Worm (Caenorhabditis elegans): ENCODE results near the gene mec-14.

Gene mec-14

ce11 chrIII:7140228-7140710 lies 52.5 kb downstream of the mec-14 start (continued):
- TF ChIP-seq dpl-1 (GFP tag; optimal IDR thresholded peaks at IDR 0.05) = peak; percentile 12
- TF ChIP-seq ztf-11 (tag; optimal IDR thresholded peaks at IDR 0.05) = no peak
- peak; percentile 28 for TF ChIP-seq dve-1 (tag; optimal IDR thresholded peaks at IDR 0.05; ENCODE audit: insufficient read depth)
- no peak for TF ChIP-seq ctbp-1 (GFP tag; IDR thresholded peaks at IDR 0.05)
- TF ChIP-seq T26A8.4 (GFP tag; IDR thresholded peaks at IDR 0.05) = peak; percentile 88
- no peak for TF ChIP-seq sdz-12 (GFP tag; optimal IDR thresholded peaks at IDR 0.05)
- peak; percentile 57 for TF ChIP-seq nhr-102 (tag; optimal IDR thresholded peaks at IDR 0.05)
- TF ChIP-seq dmd-8 (GFP tag; IDR thresholded peaks at IDR 0.05) = peak; percentile 68; the same call in 1 of the 2 replicates
- TF ChIP-seq fkh-10 (GFP tag; optimal IDR thresholded peaks at IDR 0.05) = no peak
- no peak for TF ChIP-seq ztf-7 (tag; optimal IDR thresholded peaks at IDR 0.05)
- no peak for TF ChIP-seq ZK337.2 (GFP tag; IDR thresholded peaks at IDR 0.05)
- TF ChIP-seq unc-130 (GFP tag; optimal IDR thresholded peaks at IDR 0.05) = peak; percentile 35
- no peak for TF ChIP-seq mxl-3 (GFP tag; optimal IDR thresholded peaks at IDR 0.05)
- no peak for TF ChIP-seq zip-11 (GFP tag; IDR thresholded peaks at IDR 0.05)
- TF ChIP-seq spr-3 (GFP tag; optimal IDR thresholded peaks at IDR 0.05) = no peak
- TF ChIP-seq lin-29 (GFP tag; IDR thresholded peaks at IDR 0.05) = no peak
- TF ChIP-seq tag-97 (GFP tag; IDR thresholded peaks at IDR 0.05) = no peak
- TF ChIP-seq lir-3 (tag; optimal IDR thresholded peaks at IDR 0.05) = no peak
- peak; percentile 50; the same call in 1 of the 2 replicates for TF ChIP-seq snpc-1.2 (GFP tag; IDR thresholded peaks at IDR 0.05)
- TF ChIP-seq zfp-3 (GFP tag; conservative IDR thresholded peaks at IDR 0.05) = no peak
- no peak; the same call in 1 of the 2 replicates for TF ChIP-seq lim-7 (GFP tag; IDR thresholded peaks at IDR 0.05)
- TF ChIP-seq Y75B8A.6 (GFP tag; IDR thresholded peaks at IDR 0.05) = no peak
- peak; percentile 71 for TF ChIP-seq mes-2 (tag; optimal IDR thresholded peaks at IDR 0.05; ENCODE audit: poor library complexity, severe bottlenecking)
- 0 out of 2 replicates have a peak, but pooled peaks have one; percentile 34 for TF ChIP-seq daf-19 (GFP tag; conservative IDR thresholded peaks at IDR 0.05)
- TF ChIP-seq mxl-2 (GFP tag; conservative IDR thresholded peaks at IDR 0.05) = no peak
- TF ChIP-seq nhr-25 (tag; optimal IDR thresholded peaks at IDR 0.05; ENCODE audit: borderline replicate concordance, insufficient read depth) = no peak
- no peak for TF ChIP-seq daf-12 (tag; optimal IDR thresholded peaks at IDR 0.05)
- TF ChIP-seq F10B5.3 (tag; optimal IDR thresholded peaks at IDR 0.05) = peak; percentile 24
- TF ChIP-seq ceh-28 (tag; optimal IDR thresholded peaks at IDR 0.05) = no peak
- TF ChIP-seq ceh-82 (tag; optimal IDR thresholded peaks at IDR 0.05) = no peak
- peak; percentile 79 for TF ChIP-seq aha-1 (tag)
- TF ChIP-seq madf-5 (GFP tag; IDR thresholded peaks at IDR 0.05) = no peak

Measured in whole organism, L4 larva.